Fruit fly (Drosophila melanogaster): Measurements from ENCODE around the gene CG42458.

- TF ChIP-seq Eip74EF (GFP tag; optimal IDR thresholded peaks at IDR 0.05) (no peak), gsb-n (tag; optimal IDR thresholded peaks at IDR 0.05) (no peak), fd96Cb (tag; optimal IDR thresholded peaks at IDR 0.05) (no peak), CG11504 (tag; optimal IDR thresholded peaks at IDR 0.05) (no peak), CG8944 (GFP tag; optimal IDR thresholded peaks at IDR 0.05) (no peak), CG7839 (tag; optimal IDR thresholded peaks at IDR 0.05) (no peak), CG9876 (GFP tag; optimal IDR thresholded peaks at IDR 0.05) (no peak), pum (GFP tag; optimal IDR thresholded peaks at IDR 0.05) (no peak), CG10979 (tag; optimal IDR thresholded peaks at IDR 0.05) (no peak), trem (tag; optimal IDR thresholded peaks at IDR 0.05) (no peak), CG9215 (GFP tag; IDR thresholded peaks at IDR 0.05) (no peak), CG12104 (GFP tag; optimal IDR thresholded peaks at IDR 0.05) (no peak), Elba2 (GFP tag; optimal IDR thresholded peaks at IDR 0.05) (no peak)
Measured at dm6 chr3L:7485667-7486066, 62.0 kb downstream of the CG42458 start, which contains the start of gene mthl6.
